Worm (Caenorhabditis elegans) whole organism, mixed stage, embryonic: ENCODE measurements around the gene pgl-2.

Experiments
- ces-1 ChIP-seq: fragments of 150-350 bp; optimal IDR thresholded peaks from 2 replicates; lab custom pipeline; 2014; ENCODE audit warnings: missing biosample characterization, missing genetic modification reagents, missing genetic modification characterization
- elt-3 ChIP-seq: fragments of 150-350 bp; optimal IDR thresholded peaks from 2 replicates; lab custom pipeline; 2014; ENCODE audit warnings: missing biosample characterization, missing genetic modification characterization
- hlh-1 ChIP-seq: fragments of 150-350 bp; optimal IDR thresholded peaks from 2 replicates; lab custom pipeline; 2014; ENCODE audit warnings: missing biosample characterization, missing genetic modification reagents, missing genetic modification characterization
- lin-13 ChIP-seq: fragments of 150-350 bp; optimal IDR thresholded peaks from 2 replicates; lab custom pipeline; 2014; ENCODE audit warnings: missing biosample characterization, missing genetic modification characterization
- mab-5 ChIP-seq: fragments of 150-350 bp; optimal IDR thresholded peaks from 2 replicates; lab custom pipeline; 2014; ENCODE audit warnings: missing biosample characterization, missing genetic modification characterization
- nhr-237 ChIP-seq: fragments of 150-350 bp; optimal IDR thresholded peaks from 2 replicates; lab custom pipeline; 2014; ENCODE audit warnings: missing biosample characterization, missing genetic modification characterization
- snpc-4 ChIP-seq: fragments of 150-350 bp; optimal IDR thresholded peaks from 2 replicates; lab custom pipeline; 2014; ENCODE audit warnings: missing biosample characterization, missing genetic modification characterization
- unc-39 ChIP-seq: fragments of 150-350 bp; optimal IDR thresholded peaks from 2 replicates; lab custom pipeline; 2014; ENCODE audit warnings: missing biosample characterization, missing genetic modification characterization
- unc-62 ChIP-seq: fragments of 150-350 bp; optimal IDR thresholded peaks from 2 replicates; lab custom pipeline; 2014; ENCODE audit warnings: missing biosample characterization, missing genetic modification reagents, missing genetic modification characterization
- ztf-11 ChIP-seq: fragments of 150-350 bp; optimal IDR thresholded peaks from 2 replicates; lab custom pipeline; 2014; ENCODE audit warnings: missing biosample characterization, missing genetic modification characterization

- TF ChIP-seq ces-1 (GFP tag; lab: Kevin White, UChicago), result no peak
- TF ChIP-seq elt-3 (tag; lab: Kevin White, UChicago), result no peak
- no peak for TF ChIP-seq ztf-11 (tag; lab: Kevin White, UChicago)
- no peak for TF ChIP-seq hlh-1 (tag; lab: Kevin White, UChicago)
- TF ChIP-seq unc-39 (tag; lab: Kevin White, UChicago), result no peak
- no peak for TF ChIP-seq snpc-4
- TF ChIP-seq mab-5 (tag; lab: Kevin White, UChicago), result no peak
- TF ChIP-seq unc-62 (GFP tag; lab: Kevin White, UChicago), result no peak
- no peak for TF ChIP-seq lin-13 (tag; lab: Kevin White, UChicago)
- no peak for TF ChIP-seq nhr-237
These were observed 22.2 kb upstream of the pgl-2 start for ce11 chrIII:8697268-8697907.
